Fruit fly (Drosophila melanogaster) whole organism, embryonic: ENCODE results near the gene CG31886.

Experiments
- Atf3 ChIP-seq: fragments of 200-800 bp; sonication (Bioruptor generic); optimal IDR thresholded peaks from 3 replicates; lab custom pipeline; 2016; ENCODE audit warnings: missing biosample characterization, missing genetic modification characterization
- Bdp1 ChIP-seq: fragments of 200-800 bp; sonication (Bioruptor generic); optimal IDR thresholded peaks from 3 replicates; lab custom pipeline; 2016; ENCODE audit warnings: missing biosample characterization, missing genetic modification characterization
- CG10431 ChIP-seq: fragments of 200-800 bp; sonication (Bioruptor generic); optimal IDR thresholded peaks from 3 replicates; lab custom pipeline; 2018; ENCODE audit warnings: missing biosample characterization, mild to moderate bottlenecking, missing genetic modification characterization
- CG10654 ChIP-seq: fragments of 200-800 bp; sonication (Bioruptor generic); optimal IDR thresholded peaks from 2 replicates; lab custom pipeline; 2016; ENCODE audit warnings: missing biosample characterization, missing genetic modification characterization
- CG11560 ChIP-seq: fragments of 200-800 bp; sonication (Bioruptor generic); IDR thresholded peaks from 3 replicates; pipeline ENCODE4 v1.3.6; 2022; ENCODE audit warnings: missing biosample characterization, missing genetic modification characterization
- CG13287 ChIP-seq: fragments of 200-800 bp; sonication (Bioruptor generic); IDR thresholded peaks from 2 replicates; pipeline ENCODE4 v1.3.6; 2022; ENCODE audit warnings: missing biosample characterization, missing genetic modification characterization; ENCODE audit not compliant: partially characterized antibody
- CG13775 ChIP-seq: fragments of 200-800 bp; sonication (Bioruptor generic); optimal IDR thresholded peaks from 3 replicates; lab custom pipeline; 2017; ENCODE audit warnings: missing biosample characterization, mild to moderate bottlenecking, missing genetic modification characterization
- CG14965 ChIP-seq: fragments of 200-800 bp; sonication (Bioruptor generic); optimal IDR thresholded peaks from 2 replicates; lab custom pipeline; 2016; ENCODE audit warnings: missing biosample characterization, missing genetic modification characterization, borderline replicate concordance
- CG1603 ChIP-seq: fragments of 200-800 bp; sonication (Bioruptor generic); optimal IDR thresholded peaks from 2 replicates; lab custom pipeline; 2019; ENCODE audit warnings: missing biosample characterization, mild to moderate bottlenecking, missing genetic modification characterization, moderate library complexity
- CG1647 ChIP-seq: fragments of 200-800 bp; sonication (Bioruptor generic); optimal IDR thresholded peaks from 3 replicates; lab custom pipeline; 2016; ENCODE audit warnings: missing biosample characterization, missing genetic modification characterization
- CG17912 ChIP-seq: fragments of 200-800 bp; sonication (Bioruptor generic); optimal IDR thresholded peaks from 2 replicates; lab custom pipeline; 2018; ENCODE audit warnings: missing biosample characterization, mild to moderate bottlenecking, missing genetic modification characterization
- CG1792 ChIP-seq: fragments of 200-800 bp; sonication (Bioruptor generic); optimal IDR thresholded peaks from 2 replicates; lab custom pipeline; 2016; ENCODE audit warnings: missing biosample characterization, missing genetic modification characterization
- CG2116 ChIP-seq: fragments of 200-800 bp; sonication (Bioruptor generic); optimal IDR thresholded peaks from 3 replicates; lab custom pipeline; 2018; ENCODE audit warnings: missing biosample characterization, mild to moderate bottlenecking, missing genetic modification characterization
- CG2875 ChIP-seq: fragments of 200-800 bp; sonication (Bioruptor generic); optimal IDR thresholded peaks from 2 replicates; lab custom pipeline; 2017; ENCODE audit warnings: missing biosample characterization, mild to moderate bottlenecking, missing genetic modification characterization, missing genetic modification reagents
- CG3163 ChIP-seq: fragments of 200-800 bp; sonication (Bioruptor generic); optimal IDR thresholded peaks from 3 replicates; lab custom pipeline; 2016; ENCODE audit warnings: missing biosample characterization, missing genetic modification characterization
- CG3281 ChIP-seq: fragments of 200-800 bp; sonication (Bioruptor generic); optimal IDR thresholded peaks from 3 replicates; lab custom pipeline; 2017; ENCODE audit warnings: missing biosample characterization, mild to moderate bottlenecking, missing genetic modification characterization
- CG33557 ChIP-seq: fragments of 200-800 bp; sonication (Bioruptor generic); optimal IDR thresholded peaks from 2 replicates; lab custom pipeline; 2019; ENCODE audit warnings: missing biosample characterization, mild to moderate bottlenecking, missing genetic modification characterization, moderate library complexity
- CG3726 ChIP-seq: fragments of 200-800 bp; sonication (Bioruptor generic); IDR thresholded peaks from 3 replicates; pipeline ENCODE4, ENCODE4 v1.3.6; 2022; ENCODE audit warnings: missing biosample characterization, missing genetic modification characterization
- CG7372 ChIP-seq: fragments of 200-800 bp; sonication (Bioruptor generic); IDR thresholded peaks from 2 replicates; pipeline ENCODE4 v1.3.6; 2022; ENCODE audit warnings: missing biosample characterization, missing genetic modification characterization
- CG7928 ChIP-seq: fragments of 200-800 bp; sonication (Bioruptor generic); optimal IDR thresholded peaks from 2 replicates; lab custom pipeline; 2017; ENCODE audit warnings: missing biosample characterization, mild to moderate bottlenecking, missing genetic modification characterization
- CG8281 ChIP-seq: fragments of 200-800 bp; sonication (Bioruptor generic); optimal IDR thresholded peaks from 2 replicates; lab custom pipeline; 2018; ENCODE audit warnings: missing biosample characterization, mild to moderate bottlenecking, missing genetic modification characterization, moderate library complexity
- CG9215 ChIP-seq: fragments of 200-800 bp; sonication (Bioruptor generic); IDR thresholded peaks from 2 replicates; pipeline ENCODE4 v1.3.6; 2022; ENCODE audit warnings: missing biosample characterization, missing genetic modification characterization
- Doc2 ChIP-seq: fragments of 200-800 bp; sonication (Bioruptor generic); IDR thresholded peaks from 2 replicates; pipeline ENCODE4 v1.3.6; 2022; ENCODE audit warnings: missing biosample characterization, missing genetic modification characterization
- Doc3 ChIP-seq: fragments of 200-800 bp; sonication (Bioruptor generic); IDR thresholded peaks from 3 replicates; pipeline ENCODE4 v1.3.6; 2022; ENCODE audit warnings: missing biosample characterization, missing genetic modification characterization; ENCODE audit not compliant: partially characterized antibody
- Ets97D ChIP-seq: fragments of 200-800 bp; sonication (Bioruptor generic); optimal IDR thresholded peaks from 3 replicates; lab custom pipeline; 2016; ENCODE audit warnings: missing biosample characterization, missing genetic modification characterization
- Fer1 ChIP-seq: fragments of 200-800 bp; sonication (Bioruptor generic); optimal IDR thresholded peaks from 2 replicates; lab custom pipeline; 2017; ENCODE audit warnings: missing biosample characterization, mild to moderate bottlenecking, missing genetic modification characterization
- Med ChIP-seq: fragments of 200-800 bp; sonication (Bioruptor generic); peaks from one replicate; lab custom pipeline; 2016; ENCODE audit warnings: missing biosample characterization, missing genetic modification characterization, mild to moderate bottlenecking, inconsistent platforms, moderate library complexity
- Opbp ChIP-seq: fragments of 200-800 bp; sonication (Bioruptor generic); IDR thresholded peaks from 3 replicates; pipeline ENCODE4 v1.3.6; 2022; ENCODE audit warnings: missing biosample characterization, missing genetic modification characterization; ENCODE audit not compliant: partially characterized antibody
- Optix ChIP-seq: fragments of 200-800 bp; sonication (Bioruptor generic); IDR thresholded peaks from 3 replicates; pipeline ENCODE4 v1.3.6; 2022; ENCODE audit warnings: missing biosample characterization, missing genetic modification characterization
- Sin3A ChIP-seq: fragments of >200 bp; optimal IDR thresholded peaks from 2 replicates; lab custom pipeline; 2018
- Vsx1 ChIP-seq: fragments of 200-800 bp; sonication (Bioruptor generic); optimal IDR thresholded peaks from 2 replicates; lab custom pipeline; 2017; ENCODE audit warnings: missing biosample characterization, mild to moderate bottlenecking, missing genetic modification characterization, missing genetic modification reagents
- amos ChIP-seq: fragments of 200-800 bp; sonication (Bioruptor generic); IDR thresholded peaks from 2 replicates; pipeline ENCODE4 v1.3.6; 2022; ENCODE audit warnings: missing biosample characterization, missing genetic modification characterization; ENCODE audit not compliant: partially characterized antibody
- cad ChIP-seq: fragments of >200 bp; optimal IDR thresholded peaks from 2 replicates; lab custom pipeline; 2017; ENCODE audit warnings: missing biosample characterization, missing genetic modification characterization
- cwo ChIP-seq: fragments of 200-800 bp; sonication (Bioruptor generic); optimal IDR thresholded peaks from 3 replicates; lab custom pipeline; 2017; ENCODE audit warnings: missing biosample characterization, missing genetic modification characterization, mild to moderate bottlenecking, moderate library complexity, missing genetic modification reagents
- dm ChIP-seq: fragments of 200-800 bp; sonication (Bioruptor generic); optimal IDR thresholded peaks from 3 replicates; lab custom pipeline; 2016; ENCODE audit warnings: missing biosample characterization, missing genetic modification characterization
- esg ChIP-seq: fragments of 200-800 bp; sonication (Bioruptor generic); conservative IDR thresholded peaks from 2 replicates; pipeline ENCODE4 v1.3.6; 2022; ENCODE audit warnings: missing biosample characterization, missing genetic modification characterization
- fru ChIP-seq: fragments of >200 bp; optimal IDR thresholded peaks from 2 replicates; lab custom pipeline; 2017
- hb ChIP-seq: fragments of 200-800 bp; sonication (Bioruptor generic); IDR thresholded peaks from 3 replicates; pipeline ENCODE4 v1.3.6; 2022; ENCODE audit warnings: missing biosample characterization, missing genetic modification characterization; ENCODE audit not compliant: partially characterized antibody
- her ChIP-seq: fragments of 200-800 bp; sonication (Bioruptor generic); optimal IDR thresholded peaks from 2 replicates; lab custom pipeline; 2016; ENCODE audit warnings: missing biosample characterization, missing genetic modification characterization
- kay ChIP-seq: fragments of 200-800 bp; sonication (Bioruptor generic); optimal IDR thresholded peaks from 2 replicates; lab custom pipeline; 2016; ENCODE audit warnings: missing biosample characterization, missing genetic modification characterization
- kni ChIP-seq: fragments of 200-800 bp; sonication (Bioruptor generic); optimal IDR thresholded peaks from 3 replicates; lab custom pipeline; 2017; ENCODE audit warnings: mild to moderate bottlenecking, missing biosample characterization, missing genetic modification reagents, missing genetic modification characterization
- luna ChIP-seq: fragments of 200-800 bp; sonication (Bioruptor generic); optimal IDR thresholded peaks from 2 replicates; lab custom pipeline; 2016; ENCODE audit warnings: missing biosample characterization, missing genetic modification characterization
- mam ChIP-seq: fragments of 200-800 bp; sonication (Bioruptor generic); optimal IDR thresholded peaks from 3 replicates; lab custom pipeline; 2016; ENCODE audit warnings: missing biosample characterization, missing genetic modification characterization
- nerfin-2 ChIP-seq: fragments of 200-800 bp; sonication (Bioruptor generic); IDR thresholded peaks from 2 replicates; pipeline ENCODE4 v1.3.6; 2022; ENCODE audit warnings: missing biosample characterization, missing genetic modification characterization; ENCODE audit not compliant: partially characterized antibody
- onecut ChIP-seq: fragments of 200-800 bp; sonication (Bioruptor generic); IDR thresholded peaks from 2 replicates; pipeline ENCODE4 v1.3.6; 2022; ENCODE audit warnings: missing biosample characterization, missing genetic modification characterization
- p53 ChIP-seq: fragments of 200-800 bp; sonication (Bioruptor generic); optimal IDR thresholded peaks from 2 replicates; lab custom pipeline; 2016; ENCODE audit warnings: missing biosample characterization, missing genetic modification characterization
- pho ChIP-seq: fragments of 200-800 bp; sonication (Bioruptor generic); optimal IDR thresholded peaks from 2 replicates; lab custom pipeline; 2016; ENCODE audit warnings: missing biosample characterization, missing genetic modification characterization
- sens-2 ChIP-seq: fragments of 200-800 bp; sonication (Bioruptor generic); IDR thresholded peaks from 2 replicates; pipeline ENCODE4 v1.3.6; 2022; ENCODE audit warnings: missing biosample characterization, missing genetic modification characterization
- sim ChIP-seq: fragments of 200-800 bp; sonication (Bioruptor generic); IDR thresholded peaks from 2 replicates; pipeline ENCODE4 v1.3.6; 2022; ENCODE audit warnings: missing biosample characterization, missing genetic modification characterization
- usp ChIP-seq: fragments of >200 bp; optimal IDR thresholded peaks from 2 replicates; lab custom pipeline; 2017; ENCODE audit warnings: missing biosample characterization, missing genetic modification characterization
- zf30C ChIP-seq: fragments of 200-800 bp; sonication (Bioruptor generic); optimal IDR thresholded peaks from 3 replicates; lab custom pipeline; 2018; ENCODE audit warnings: missing biosample characterization, mild to moderate bottlenecking, missing genetic modification characterization

CG31886 gene

DNA sequence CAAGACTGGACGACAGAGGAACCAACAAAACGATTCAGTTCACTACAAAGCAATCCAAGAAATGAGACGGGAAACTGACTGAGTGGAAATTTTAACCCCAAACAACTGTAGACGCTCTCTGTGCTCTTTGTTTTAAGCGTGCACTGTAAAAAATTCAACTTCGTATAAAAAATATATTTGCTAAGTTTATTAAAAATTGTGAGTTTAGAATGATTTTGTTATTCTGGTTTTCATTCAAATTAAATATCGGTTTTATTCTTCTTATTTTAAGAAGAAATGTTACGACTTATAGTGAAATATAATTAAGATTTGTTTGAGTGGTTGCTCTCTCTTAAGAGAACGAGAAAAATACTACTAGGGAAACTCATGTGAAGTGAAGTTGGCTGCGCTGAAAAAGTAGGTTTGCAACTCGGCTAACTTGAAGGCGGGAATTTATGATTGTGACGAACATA lies 779 bp downstream of the CG31886 start (continued):
- TF ChIP-seq Ets97D (GFP tag; lab: Kevin White, UChicago), result peak; percentile 96
- TF ChIP-seq Doc3 (GFP tag; lab: Robert Waterston, UW), result no peak
- no peak for TF ChIP-seq fru (lab: Kevin White, UChicago)
- peak; percentile 92 for TF ChIP-seq CG9215
- peak; percentile 56 for TF ChIP-seq CG14965 (GFP tag; lab: Kevin White, UChicago)
- peak; percentile 69; the same call in 1 of the 3 replicates for TF ChIP-seq Optix (GFP tag; lab: Robert Waterston, UW)
- TF ChIP-seq CG13775 (GFP tag; lab: Kevin White, UChicago), result peak; percentile 93
- peak; percentile 80 for TF ChIP-seq CG2116
- peak; percentile 100 for TF ChIP-seq Opbp (GFP tag; lab: Robert Waterston, UW)
- peak; percentile 96 for TF ChIP-seq mam (GFP tag; lab: Kevin White, UChicago)
- TF ChIP-seq CG13287 (GFP tag; lab: Robert Waterston, UW), result peak; percentile 45; the same call in 1 of the 2 replicates
- peak; percentile 96 for TF ChIP-seq Med
- TF ChIP-seq zf30C (GFP tag; lab: Kevin White, UChicago), result peak; percentile 97
- TF ChIP-seq esg, result peak; percentile 97
- peak; percentile 85 for TF ChIP-seq Doc2
- peak; percentile 80 for TF ChIP-seq CG1792
- TF ChIP-seq nerfin-2 (GFP tag; lab: Robert Waterston, UW), result no peak
- TF ChIP-seq amos, result peak; percentile 32; the same call in 1 of the 2 replicates
- TF ChIP-seq Fer1 (GFP tag; lab: Kevin White, UChicago), result peak; percentile 87
- TF ChIP-seq CG10431 (GFP tag; lab: Kevin White, UChicago), result peak; percentile 60
- TF ChIP-seq CG3163 (GFP tag; lab: Kevin White, UChicago), result peak; percentile 99
- peak; percentile 79 for TF ChIP-seq Bdp1 (GFP tag; lab: Kevin White, UChicago)
- no peak for TF ChIP-seq usp (GFP tag; lab: Kevin White, UChicago)
- peak; percentile 84 for TF ChIP-seq CG3281 (GFP tag; lab: Kevin White, UChicago)
- TF ChIP-seq CG2875 (GFP tag; lab: Kevin White, UChicago), result peak; percentile 89
- TF ChIP-seq CG3726 (GFP tag; lab: Robert Waterston, UW), result peak; percentile 96
- TF ChIP-seq Sin3A (lab: Kevin White, UChicago), result no peak
- TF ChIP-seq sim (GFP tag; lab: Robert Waterston, UW), result peak; percentile 97
- TF ChIP-seq onecut (GFP tag; lab: Robert Waterston, UW), result peak; percentile 92
- peak; percentile 83 for TF ChIP-seq her (GFP tag; lab: Kevin White, UChicago)
- TF ChIP-seq CG1603, result peak; percentile 87
- TF ChIP-seq p53 (GFP tag; lab: Kevin White, UChicago), result peak; percentile 86
- peak; percentile 41 for TF ChIP-seq CG7928 (GFP tag; lab: Kevin White, UChicago)
- TF ChIP-seq cad (GFP tag; lab: Kevin White, UChicago), result no peak
- TF ChIP-seq Vsx1, result peak; percentile 83
- peak; percentile 77 for TF ChIP-seq CG1647 (GFP tag; lab: Kevin White, UChicago)
- peak; percentile 86; the same call in 2 of the 3 replicates for TF ChIP-seq CG11560 (tag; lab: Robert Waterston, UW)
- peak; percentile 45 for TF ChIP-seq kni
- peak; percentile 92 for TF ChIP-seq pho (GFP tag; lab: Kevin White, UChicago)
- TF ChIP-seq CG10654 (GFP tag; lab: Kevin White, UChicago), result peak; percentile 90
- peak; percentile 66 for TF ChIP-seq CG8281
- peak; percentile 83 for TF ChIP-seq CG33557 (GFP tag; lab: Kevin White, UChicago)
- TF ChIP-seq hb (GFP tag; lab: Robert Waterston, UW), result no peak
- TF ChIP-seq cwo, result peak; percentile 80
- peak; percentile 91 for TF ChIP-seq CG7372 (GFP tag; lab: Robert Waterston, UW)
- TF ChIP-seq sens-2, result peak; percentile 87
- peak; percentile 95 for TF ChIP-seq CG17912
- TF ChIP-seq Atf3 (GFP tag; lab: Kevin White, UChicago), result peak; percentile 96
- TF ChIP-seq dm (GFP tag; lab: Kevin White, UChicago), result peak; percentile 88
- TF ChIP-seq luna (GFP tag; lab: Kevin White, UChicago), result peak; percentile 82
- peak; percentile 92 for TF ChIP-seq kay (GFP tag; lab: Kevin White, UChicago)
